Worm (Caenorhabditis elegans) whole organism, L1 larva: Measurements from ENCODE around the gene jun-1.
A peak's percentile ranks its signal among the peaks of the same experiment; 100 is the strongest.

Source experiments
- ceh-88 ChIP-seq: fragments of 200-800 bp; sonication (Bioruptor generic); IDR thresholded peaks from 2 replicates; pipeline ENCODE4 v1.3.6; 2022; ENCODE audit warnings: missing genetic modification characterization, missing compliant biosample characterization
- fkh-10 ChIP-seq: sonication (generic microtip); optimal IDR thresholded peaks from 2 replicates; lab custom pipeline; 2017; ENCODE audit warnings: missing biosample characterization, missing genetic modification reagents, missing genetic modification characterization
- fos-1 ChIP-seq: fragments of 150-350 bp; optimal IDR thresholded peaks from 2 replicates; lab custom pipeline; 2014; ENCODE audit warnings: missing biosample characterization, missing genetic modification characterization
- hlh-4 ChIP-seq: sonication (generic microtip); optimal IDR thresholded peaks from 2 replicates; lab custom pipeline; 2016; ENCODE audit warnings: mild to moderate bottlenecking, missing genetic modification characterization, missing compliant biosample characterization
- irx-1 ChIP-seq: sonication (generic microtip); optimal IDR thresholded peaks from 2 replicates; lab custom pipeline; 2016; ENCODE audit warnings: missing genetic modification characterization, missing compliant biosample characterization
- lin-35 ChIP-seq, 2 experiments: fragments of 150-350 bp; optimal IDR thresholded peaks; 2 replicates each; lab custom pipeline; 2014; ENCODE audit warnings: missing biosample characterization in 2 of 2, missing genetic modification characterization in 2 of 2, missing genetic modification reagents in 2 of 2
- skn-1 ChIP-seq: fragments of 150-350 bp; optimal IDR thresholded peaks from 2 replicates; lab custom pipeline; 2014; ENCODE audit warnings: missing biosample characterization, missing genetic modification characterization
- vab-15 ChIP-seq: sonication (generic microtip); optimal IDR thresholded peaks from 2 replicates; lab custom pipeline; 2017; ENCODE audit warnings: missing genotype, mild to moderate bottlenecking, missing genetic modification characterization, missing compliant biosample characterization

ce11 chrII:9157125-9157524 is 44.2 kb downstream of the jun-1 start:
- TF ChIP-seq irx-1 (tag; lab: Kevin White, UChicago): no peak
- no peak for TF ChIP-seq fos-1
- TF ChIP-seq hlh-4 (tag; lab: Kevin White, UChicago): no peak
- TF ChIP-seq fkh-10 (GFP tag; lab: Kevin White, UChicago): no peak
- TF ChIP-seq lin-35 (GFP tag; optimal IDR thresholded peaks at IDR 0.05; lab: Kevin White, UChicago): peak in 1 of 2 experiments; percentile 3
- TF ChIP-seq vab-15 (tag; lab: Kevin White, UChicago): no peak
- TF ChIP-seq ceh-88 (GFP tag; lab: Robert Waterston, UW): no peak
- no peak for TF ChIP-seq skn-1 (tag; lab: Kevin White, UChicago)
